Fruit fly (Drosophila melanogaster) whole organism, embryonic: ENCODE results near the gene brat.
A peak's percentile ranks its signal among the peaks of the same experiment; 100 is the strongest.

Source experiments
- Bgb ChIP-seq: fragments of 200-800 bp; sonication (Bioruptor generic); IDR thresholded peaks from 2 replicates; pipeline ENCODE4 v1.3.6; 2022; ENCODE audit warnings: missing biosample characterization, missing genetic modification characterization; ENCODE audit not compliant: partially characterized antibody
- CG10979 ChIP-seq: fragments of 200-800 bp; sonication (Bioruptor generic); optimal IDR thresholded peaks from 2 replicates; lab custom pipeline; 2018; ENCODE audit warnings: missing biosample characterization, mild to moderate bottlenecking, missing genetic modification characterization, moderate library complexity
- CG11398 ChIP-seq: fragments of 200-800 bp; sonication (Bioruptor generic); optimal IDR thresholded peaks from 2 replicates; lab custom pipeline; 2016; ENCODE audit warnings: missing biosample characterization, missing genetic modification characterization
- CG11504 ChIP-seq: fragments of 200-800 bp; sonication (Bioruptor generic); optimal IDR thresholded peaks from 3 replicates; lab custom pipeline; 2019; ENCODE audit warnings: missing biosample characterization, mild to moderate bottlenecking, missing genetic modification characterization, moderate library complexity
- CG11723 ChIP-seq: fragments of 200-800 bp; sonication (Bioruptor generic); optimal IDR thresholded peaks from 2 replicates; lab custom pipeline; 2017; ENCODE audit warnings: missing biosample characterization, mild to moderate bottlenecking, missing genetic modification characterization
- CG12659 ChIP-seq: fragments of 200-800 bp; sonication (Bioruptor generic); optimal IDR thresholded peaks from 3 replicates; lab custom pipeline; 2017; ENCODE audit warnings: mild to moderate bottlenecking, missing biosample characterization, missing genetic modification reagents, missing genetic modification characterization
- CG15696 ChIP-seq: fragments of 200-800 bp; sonication (Bioruptor generic); optimal IDR thresholded peaks from 2 replicates; lab custom pipeline; 2019; ENCODE audit warnings: missing biosample characterization, mild to moderate bottlenecking, missing genetic modification characterization, moderate library complexity
- CG18599 ChIP-seq: fragments of 200-800 bp; sonication (Bioruptor generic); optimal IDR thresholded peaks from 3 replicates; lab custom pipeline; 2017; ENCODE audit warnings: missing biosample characterization, missing genetic modification characterization, mild to moderate bottlenecking, moderate library complexity, missing genetic modification reagents
- CG2199 ChIP-seq: fragments of 200-800 bp; sonication (Bioruptor generic); IDR thresholded peaks from 3 replicates; pipeline ENCODE4 v1.3.6; 2022; ENCODE audit warnings: missing biosample characterization, missing genetic modification characterization
- CG3065 ChIP-seq: fragments of 200-800 bp; sonication (Bioruptor generic); optimal IDR thresholded peaks from 2 replicates; lab custom pipeline; 2016; ENCODE audit warnings: missing biosample characterization, missing genetic modification characterization
- CG4404 ChIP-seq: fragments of 200-800 bp; sonication (Bioruptor generic); IDR thresholded peaks from 2 replicates; pipeline ENCODE4 v1.3.6; 2022; ENCODE audit warnings: missing biosample characterization, missing genetic modification characterization
- CG6791 ChIP-seq: fragments of 200-800 bp; sonication (Bioruptor generic); IDR thresholded peaks from 3 replicates; pipeline ENCODE4 v1.3.6; 2022; ENCODE audit warnings: missing biosample characterization, missing genetic modification characterization; ENCODE audit not compliant: partially characterized antibody
- CG7987 ChIP-seq: fragments of 200-800 bp; sonication (Bioruptor generic); optimal IDR thresholded peaks from 2 replicates; lab custom pipeline; 2018; ENCODE audit warnings: missing biosample characterization, mild to moderate bottlenecking, missing genetic modification characterization, moderate library complexity
- CG9727 ChIP-seq: fragments of 200-800 bp; sonication (Bioruptor generic); optimal IDR thresholded peaks from 3 replicates; lab custom pipeline; 2017; ENCODE audit warnings: missing biosample characterization, mild to moderate bottlenecking, missing genetic modification characterization
- Dll ChIP-seq: fragments of 200-800 bp; sonication (Bioruptor generic); IDR thresholded peaks from 4 replicates; pipeline ENCODE4 v1.3.6; 2022; ENCODE audit warnings: missing biosample characterization, missing genetic modification characterization; ENCODE audit not compliant: partially characterized antibody
- E2f1 ChIP-seq: fragments of 200-800 bp; sonication (Bioruptor generic); IDR thresholded peaks from 2 replicates; pipeline ENCODE4 v1.3.6; 2022; ENCODE audit warnings: missing biosample characterization, missing genetic modification characterization
- Ets65A ChIP-seq: fragments of 200-800 bp; sonication (Bioruptor generic); peaks from one replicate; lab custom pipeline; 2016; ENCODE audit warnings: missing biosample characterization, missing genetic modification characterization
- Fer1 ChIP-seq: fragments of 200-800 bp; sonication (Bioruptor generic); optimal IDR thresholded peaks from 2 replicates; lab custom pipeline; 2017; ENCODE audit warnings: missing biosample characterization, mild to moderate bottlenecking, missing genetic modification characterization
- Fer2 ChIP-seq: fragments of 200-800 bp; sonication (Bioruptor generic); optimal IDR thresholded peaks from 2 replicates; lab custom pipeline; 2018; ENCODE audit warnings: missing biosample characterization, mild to moderate bottlenecking, missing genetic modification characterization, moderate library complexity
- Xrp1 ChIP-seq: fragments of 200-800 bp; sonication (Bioruptor generic); IDR thresholded peaks from 2 replicates; pipeline ENCODE4 v1.3.6; 2022; ENCODE audit warnings: missing biosample characterization, missing genetic modification characterization
- ara ChIP-seq: fragments of 200-800 bp; sonication (Bioruptor generic); IDR thresholded peaks from 2 replicates; pipeline ENCODE4 v1.3.6; 2022; ENCODE audit warnings: missing biosample characterization, missing genetic modification characterization
- bsh ChIP-seq, 2 experiments: fragments of 200-800 bp; sonication (Bioruptor generic); optimal IDR thresholded peaks; 2 replicates each; lab custom pipeline; 2017 to 2018; ENCODE audit warnings: mild to moderate bottlenecking in 2 of 2, missing biosample characterization in 2 of 2, missing genetic modification characterization in 2 of 2, moderate library complexity in 1 of 2
- cas ChIP-seq: fragments of 200-800 bp; sonication (Bioruptor generic); IDR thresholded peaks from 2 replicates; pipeline ENCODE4 v1.3.6; 2022; ENCODE audit warnings: missing biosample characterization, missing genetic modification characterization
- cg ChIP-seq: fragments of 200-800 bp; sonication (Bioruptor generic); optimal IDR thresholded peaks from 3 replicates; lab custom pipeline; 2019; ENCODE audit warnings: missing biosample characterization, mild to moderate bottlenecking, missing genetic modification characterization, moderate library complexity
- corto ChIP-seq: fragments of 200-800 bp; sonication (Bioruptor generic); optimal IDR thresholded peaks from 2 replicates; lab custom pipeline; 2016; ENCODE audit warnings: missing biosample characterization, mild to moderate bottlenecking, missing genetic modification characterization, moderate library complexity
- crc ChIP-seq: fragments of 200-800 bp; sonication (Bioruptor generic); optimal IDR thresholded peaks from 2 replicates; lab custom pipeline; 2016; ENCODE audit warnings: missing biosample characterization, missing genetic modification characterization
- emc ChIP-seq: fragments of 200-800 bp; sonication (Bioruptor generic); optimal IDR thresholded peaks from 2 replicates; lab custom pipeline; 2016; ENCODE audit warnings: missing biosample characterization, missing genetic modification characterization
- esg ChIP-seq: fragments of 200-800 bp; sonication (Bioruptor generic); conservative IDR thresholded peaks from 2 replicates; pipeline ENCODE4 v1.3.6; 2022; ENCODE audit warnings: missing biosample characterization, missing genetic modification characterization
- grau ChIP-seq: fragments of 200-800 bp; optimal IDR thresholded peaks from 3 replicates; lab custom pipeline; 2019; ENCODE audit warnings: missing biosample characterization, mild to moderate bottlenecking, missing genetic modification characterization, moderate library complexity
- gsb ChIP-seq: fragments of 200-800 bp; sonication (Bioruptor generic); IDR thresholded peaks from 2 replicates; pipeline ENCODE4 v1.3.6; 2022; ENCODE audit warnings: missing biosample characterization, missing genetic modification characterization
- hb ChIP-seq: fragments of 200-800 bp; sonication (Bioruptor generic); IDR thresholded peaks from 3 replicates; pipeline ENCODE4 v1.3.6; 2022; ENCODE audit warnings: missing biosample characterization, missing genetic modification characterization; ENCODE audit not compliant: partially characterized antibody
- her ChIP-seq: fragments of 200-800 bp; sonication (Bioruptor generic); optimal IDR thresholded peaks from 2 replicates; lab custom pipeline; 2016; ENCODE audit warnings: missing biosample characterization, missing genetic modification characterization
- kni ChIP-seq: fragments of 200-800 bp; sonication (Bioruptor generic); optimal IDR thresholded peaks from 3 replicates; lab custom pipeline; 2017; ENCODE audit warnings: mild to moderate bottlenecking, missing biosample characterization, missing genetic modification reagents, missing genetic modification characterization
- prd ChIP-seq, 3 experiments: fragments of >200 bp in 2 of 3; fragments of 200-800 bp in 1 of 3; sonication (Bioruptor generic) in 1 of 3; optimal IDR thresholded peaks in 2 of 3; IDR thresholded peaks in 1 of 3; 2 replicates in 2 of 3; 3 replicates in 1 of 3; pipeline versions ENCODE4 v1.3.6 to Lab custom; 2017 to 2022; ENCODE audit warnings: missing biosample characterization in 1 of 3, missing genetic modification characterization in 1 of 3
- ranshi ChIP-seq: fragments of 200-800 bp; sonication (Bioruptor generic); IDR thresholded peaks from 2 replicates; pipeline ENCODE4 v1.3.6; 2022; ENCODE audit warnings: missing biosample characterization, missing genetic modification characterization
- sens ChIP-seq: fragments of 200-800 bp; sonication (Bioruptor generic); peaks from one replicate; lab custom pipeline; 2016; ENCODE audit warnings: missing biosample characterization, missing genetic modification characterization
- slou ChIP-seq: fragments of 200-800 bp; sonication (Bioruptor generic); optimal IDR thresholded peaks from 3 replicates; lab custom pipeline; 2016; ENCODE audit warnings: missing biosample characterization, missing genetic modification characterization
- slp2 ChIP-seq: fragments of 200-800 bp; sonication (Bioruptor generic); optimal IDR thresholded peaks from 2 replicates; lab custom pipeline; 2016; ENCODE audit warnings: missing biosample characterization, missing genetic modification characterization
- sqz ChIP-seq: fragments of 200-800 bp; sonication (Bioruptor generic); optimal IDR thresholded peaks from 3 replicates; lab custom pipeline; 2018; ENCODE audit warnings: missing biosample characterization, mild to moderate bottlenecking, missing genetic modification characterization
- stwl ChIP-seq: fragments of 200-800 bp; sonication (Bioruptor generic); optimal IDR thresholded peaks from 3 replicates; lab custom pipeline; 2018; ENCODE audit warnings: missing biosample characterization, mild to moderate bottlenecking, missing genetic modification characterization, moderate library complexity
- tx ChIP-seq: fragments of 200-800 bp; sonication (Bioruptor generic); optimal IDR thresholded peaks from 2 replicates; lab custom pipeline; 2016; ENCODE audit warnings: missing biosample characterization, missing genetic modification characterization
- vfl ChIP-seq: fragments of 200-800 bp; sonication (Bioruptor generic); optimal IDR thresholded peaks from 2 replicates; lab custom pipeline; 2016; ENCODE audit warnings: missing biosample characterization, missing genetic modification characterization
- vvl ChIP-seq: fragments of 200-800 bp; sonication (Bioruptor generic); IDR thresholded peaks from 2 replicates; pipeline ENCODE4 v1.3.6; 2022; ENCODE audit warnings: missing biosample characterization, missing genetic modification characterization
- wor ChIP-seq: fragments of 200-800 bp; sonication (Bioruptor generic); IDR thresholded peaks from 2 replicates; pipeline ENCODE4 v1.3.6; 2022; ENCODE audit warnings: missing biosample characterization, missing genetic modification characterization
- yki ChIP-seq: fragments of >200 bp; optimal IDR thresholded peaks from 3 replicates; lab custom pipeline; 2018
- z ChIP-seq: fragments of 200-800 bp; sonication (Bioruptor generic); IDR thresholded peaks from 3 replicates; pipeline ENCODE4 v1.3.6; 2022; ENCODE audit warnings: missing biosample characterization, missing genetic modification characterization
- zen ChIP-seq: fragments of 200-800 bp; sonication (Bioruptor generic); optimal IDR thresholded peaks from 3 replicates; lab custom pipeline; 2018; ENCODE audit warnings: missing biosample characterization, mild to moderate bottlenecking, missing genetic modification characterization, moderate library complexity
- zfh1 ChIP-seq: fragments of 200-800 bp; sonication (Bioruptor generic); IDR thresholded peaks from 3 replicates; pipeline ENCODE4 v1.3.6; 2022; ENCODE audit warnings: missing biosample characterization, missing genetic modification characterization

brat gene

DNA sequence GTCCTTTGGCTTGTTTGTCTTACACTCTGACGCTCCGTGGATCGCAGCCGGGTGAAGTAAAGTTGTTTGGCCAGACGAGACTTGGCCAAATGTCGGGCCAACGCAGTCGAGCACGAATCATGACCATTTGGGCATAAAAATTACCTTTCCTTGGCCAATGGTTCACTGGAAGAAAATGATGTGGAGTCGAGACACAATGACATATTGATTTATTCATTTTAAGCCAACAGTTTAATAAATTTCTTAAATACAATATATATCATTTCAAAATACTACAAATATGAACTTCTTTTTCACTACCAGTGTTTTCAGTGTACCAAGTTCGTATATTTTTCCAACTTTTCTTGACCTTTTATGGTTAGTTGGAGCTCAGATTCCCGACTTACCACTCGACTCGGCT is 68.2 kb downstream of the brat start (continued):
- TF ChIP-seq Fer2 (tag; lab: Kevin White, UChicago): no peak
- TF ChIP-seq esg (GFP tag; lab: Robert Waterston, UW): peak; percentile 12; the same call in 1 of the 2 replicates
- TF ChIP-seq CG9727: no peak
- peak; percentile 4 to 57 for TF ChIP-seq bsh (GFP tag; optimal IDR thresholded peaks at IDR 0.05; lab: Kevin White, UChicago)
- no peak for TF ChIP-seq gsb (GFP tag; lab: Robert Waterston, UW)
- TF ChIP-seq grau (tag; lab: Kevin White, UChicago): no peak
- peak; percentile 46 for TF ChIP-seq corto
- no peak for TF ChIP-seq ara (GFP tag; lab: Robert Waterston, UW)
- TF ChIP-seq cas (GFP tag; lab: Robert Waterston, UW): no peak
- TF ChIP-seq slou (GFP tag; lab: Kevin White, UChicago): no peak
- no peak for TF ChIP-seq vfl (GFP tag; lab: Kevin White, UChicago)
- peak; percentile 10 for TF ChIP-seq CG10979 (tag; lab: Kevin White, UChicago)
- TF ChIP-seq CG11398: no peak
- TF ChIP-seq, all 482 proteins: peak for 23

DNA sequence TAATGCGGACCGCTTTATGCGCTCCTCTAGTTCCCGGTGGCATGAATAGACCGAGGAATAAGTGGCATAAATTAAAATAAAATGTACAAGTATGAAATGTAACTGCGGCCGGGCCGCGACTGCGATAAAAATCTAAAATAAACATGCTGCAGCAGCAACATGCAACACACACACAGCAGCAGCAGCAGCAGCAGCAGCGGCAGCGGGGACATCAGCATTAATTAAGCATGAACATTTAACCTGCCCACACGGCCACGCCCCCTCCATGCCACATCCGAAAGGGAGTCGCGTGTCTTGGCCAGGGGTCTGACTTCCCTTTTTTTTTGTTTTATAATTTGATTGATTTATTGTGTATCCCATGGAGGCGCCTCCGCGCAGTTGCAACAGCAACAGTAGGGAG is 70.9 kb downstream of the brat start:
- TF ChIP-seq Dll (GFP tag; lab: Robert Waterston, UW) (0 out of 4 replicates have a peak, but pooled peaks have one; percentile 13), CG3065 (GFP tag; lab: Kevin White, UChicago) (peak; percentile 11), Ets65A (peak; percentile 42), sqz (GFP tag; lab: Kevin White, UChicago) (peak; percentile 48), CG7987 (GFP tag; lab: Kevin White, UChicago) (no peak), cg (peak; percentile 3), z (GFP tag; lab: Robert Waterston, UW) (peak; percentile 1; the same call in 1 of the 3 replicates), sens (GFP tag; lab: Kevin White, UChicago) (peak; percentile 72), zfh1 (GFP tag; lab: Robert Waterston, UW) (no peak)
- TF ChIP-seq, all 482 proteins: peak for 7

DNA sequence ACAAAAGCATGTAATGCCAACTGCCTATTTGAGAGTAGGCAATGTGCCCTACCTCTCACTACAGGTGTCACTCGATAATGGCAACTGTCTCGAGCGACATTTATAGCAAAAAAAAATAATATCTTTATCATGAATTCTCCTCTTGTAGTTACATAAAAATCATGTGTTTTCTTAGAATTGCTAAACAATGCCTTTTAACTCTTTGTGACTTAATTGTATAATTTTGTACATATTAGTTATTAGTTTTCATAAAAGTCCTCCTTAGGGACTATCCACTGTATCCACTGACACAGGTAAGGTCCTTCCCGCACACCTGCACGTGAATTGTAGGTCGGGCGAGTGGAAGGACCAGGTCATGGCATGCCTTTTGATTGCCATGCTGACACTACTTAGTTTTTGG is 75.3 kb downstream of the brat start:
- TF ChIP-seq CG12659 (GFP tag; lab: Kevin White, UChicago) (no peak), E2f1 (GFP tag; lab: Robert Waterston, UW) (no peak), grau (tag; lab: Kevin White, UChicago) (peak; percentile 84), her (GFP tag; lab: Kevin White, UChicago) (no peak), slp2 (GFP tag; lab: Kevin White, UChicago) (no peak), CG18599 (GFP tag; lab: Kevin White, UChicago) (peak; percentile 15), sens (GFP tag; lab: Kevin White, UChicago) (peak; percentile 56), Xrp1 (GFP tag; lab: Robert Waterston, UW) (0 out of 2 replicates have a peak, but pooled peaks have one; percentile 18), kni (GFP tag; lab: Kevin White, UChicago) (no peak), yki (lab: Kevin White, UChicago) (no peak), CG15696 (tag; lab: Kevin White, UChicago) (peak; percentile 27), wor (GFP tag; lab: Robert Waterston, UW) (no peak), prd (optimal IDR thresholded peaks at IDR 0.05; lab: Kevin White, UChicago) (no peak), prd (GFP tag; IDR thresholded peaks at IDR 0.05; lab: Robert Waterston, UW) (peak; percentile 46; the same call in 1 of the 3 replicates), CG6791 (GFP tag; lab: Robert Waterston, UW) (no peak), CG2199 (GFP tag; lab: Robert Waterston, UW) (no peak), CG11723 (GFP tag; lab: Kevin White, UChicago) (no peak), CG4404 (GFP tag; lab: Robert Waterston, UW) (peak; percentile 38), CG11504 (tag; lab: Kevin White, UChicago) (no peak), vvl (GFP tag; lab: Robert Waterston, UW) (no peak), hb (GFP tag; lab: Robert Waterston, UW) (no peak), zen (tag; lab: Kevin White, UChicago) (peak; percentile 14), Bgb (no peak), crc (GFP tag; lab: Kevin White, UChicago) (no peak), tx (GFP tag; lab: Kevin White, UChicago) (no peak), stwl (no peak), ranshi (no peak), emc (GFP tag; lab: Kevin White, UChicago) (no peak), Fer1 (GFP tag; lab: Kevin White, UChicago) (no peak)
